Fruit fly (Drosophila melanogaster) whole organism, prepupa: ENCODE results near the gene CG42464.

Source experiments
- Blimp-1 ChIP-seq: fragments of 200-800 bp; sonication (Bioruptor generic); optimal IDR thresholded peaks from 3 replicates; lab custom pipeline; 2017; ENCODE audit warnings: missing biosample characterization, missing genetic modification characterization, mild to moderate bottlenecking, moderate library complexity, missing genetic modification reagents
- CG10669 ChIP-seq: fragments of 200-800 bp; sonication (Bioruptor generic); optimal IDR thresholded peaks from 3 replicates; lab custom pipeline; 2018; ENCODE audit warnings: missing biosample characterization, mild to moderate bottlenecking, missing genetic modification characterization, moderate library complexity
- CG11762 ChIP-seq: fragments of 200-800 bp; sonication (Bioruptor generic); optimal IDR thresholded peaks from 3 replicates; lab custom pipeline; 2016; ENCODE audit warnings: missing biosample characterization, missing genetic modification characterization; ENCODE audit not compliant: insufficient read depth
- CG11902 ChIP-seq: fragments of 200-800 bp; sonication (Bioruptor generic); optimal IDR thresholded peaks from 3 replicates; lab custom pipeline; 2016; ENCODE audit warnings: missing biosample characterization, missing genetic modification characterization
- CG16779 ChIP-seq: fragments of 200-800 bp; sonication (Bioruptor generic); optimal IDR thresholded peaks from 3 replicates; lab custom pipeline; 2017; ENCODE audit warnings: missing biosample characterization, mild to moderate bottlenecking, missing genetic modification characterization
- CG3032 ChIP-seq: fragments of 200-800 bp; optimal IDR thresholded peaks from 2 replicates; lab custom pipeline; 2019; ENCODE audit warnings: missing biosample characterization, mild to moderate bottlenecking, missing genetic modification characterization, moderate library complexity
- CG31627 ChIP-seq: fragments of 200-800 bp; sonication (Bioruptor generic); optimal IDR thresholded peaks from 3 replicates; lab custom pipeline; 2016; ENCODE audit warnings: missing biosample characterization, missing genetic modification characterization
- CG32006 ChIP-seq: fragments of 200-800 bp; sonication (Bioruptor generic); optimal IDR thresholded peaks from 3 replicates; lab custom pipeline; 2017; ENCODE audit warnings: missing biosample characterization, mild to moderate bottlenecking, missing genetic modification characterization
- CG4318 ChIP-seq: fragments of 200-800 bp; sonication (Bioruptor generic); optimal IDR thresholded peaks from 3 replicates; lab custom pipeline; 2017; ENCODE audit warnings: missing biosample characterization, mild to moderate bottlenecking, missing genetic modification characterization
- CG6276 ChIP-seq: fragments of 200-800 bp; sonication (Bioruptor generic); optimal IDR thresholded peaks from 2 replicates; lab custom pipeline; 2017; ENCODE audit warnings: missing biosample characterization, mild to moderate bottlenecking, missing genetic modification characterization
- CG6792 ChIP-seq: fragments of 200-800 bp; sonication (Bioruptor generic); optimal IDR thresholded peaks from 3 replicates; lab custom pipeline; 2016; ENCODE audit warnings: missing biosample characterization, missing genetic modification characterization
- CG6808 ChIP-seq: fragments of 200-800 bp; sonication (Bioruptor generic); optimal IDR thresholded peaks from 3 replicates; lab custom pipeline; 2017; ENCODE audit warnings: missing biosample characterization, missing genetic modification characterization, mild to moderate bottlenecking, moderate library complexity, missing genetic modification reagents
- CG8119 ChIP-seq: fragments of 200-800 bp; sonication (Bioruptor generic); IDR thresholded peaks from 3 replicates; pipeline ENCODE4 v1.3.6; 2022; ENCODE audit warnings: missing biosample characterization, missing genetic modification characterization
- CG8319 ChIP-seq: fragments of 200-800 bp; sonication (Bioruptor generic); optimal IDR thresholded peaks from 3 replicates; lab custom pipeline; 2016; ENCODE audit warnings: missing biosample characterization, missing genetic modification characterization
- CG8632 ChIP-seq: fragments of 200-800 bp; sonication (Bioruptor generic); optimal IDR thresholded peaks from 3 replicates; lab custom pipeline; 2016; ENCODE audit warnings: missing biosample characterization, missing genetic modification characterization
- CG9139 ChIP-seq: fragments of 200-800 bp; sonication (Bioruptor generic); optimal IDR thresholded peaks from 3 replicates; lab custom pipeline; 2017; ENCODE audit warnings: missing biosample characterization, mild to moderate bottlenecking, missing genetic modification characterization
- Eip75B ChIP-seq: fragments of 200-800 bp; sonication (Bioruptor generic); optimal IDR thresholded peaks from 3 replicates; lab custom pipeline; 2016; ENCODE audit warnings: missing biosample characterization, missing genetic modification characterization
- Eip78C ChIP-seq: fragments of 200-800 bp; sonication (Bioruptor generic); peaks from one replicate; lab custom pipeline; 2016; ENCODE audit warnings: missing biosample characterization, missing genetic modification characterization
- Ets21C ChIP-seq: fragments of 200-800 bp; sonication (Bioruptor generic); optimal IDR thresholded peaks from 3 replicates; lab custom pipeline; 2016; ENCODE audit warnings: missing biosample characterization, missing genetic modification characterization
- Hr39 ChIP-seq: fragments of 200-800 bp; sonication (Bioruptor generic); optimal IDR thresholded peaks from 2 replicates; lab custom pipeline; 2016; ENCODE audit warnings: missing biosample characterization, missing genetic modification characterization
- Lpt ChIP-seq: fragments of 200-800 bp; sonication (Bioruptor generic); optimal IDR thresholded peaks from 3 replicates; lab custom pipeline; 2016; ENCODE audit warnings: missing biosample characterization, missing genetic modification characterization
- Met ChIP-seq: fragments of 200-800 bp; sonication (Bioruptor generic); optimal IDR thresholded peaks from 3 replicates; lab custom pipeline; 2016; ENCODE audit warnings: missing biosample characterization, missing genetic modification characterization
- OdsH ChIP-seq: fragments of 200-800 bp; sonication (Bioruptor generic); optimal IDR thresholded peaks from 3 replicates; lab custom pipeline; 2016; ENCODE audit warnings: missing biosample characterization, missing genetic modification characterization
- Sox14 ChIP-seq: fragments of 200-800 bp; sonication (Bioruptor generic); optimal IDR thresholded peaks from 3 replicates; lab custom pipeline; 2016; ENCODE audit warnings: missing biosample characterization, missing genetic modification characterization
- Sox15 ChIP-seq: fragments of 200-800 bp; sonication (Bioruptor generic); optimal IDR thresholded peaks from 3 replicates; lab custom pipeline; 2016; ENCODE audit warnings: missing biosample characterization, missing genetic modification characterization
- dsx ChIP-seq: fragments of 200-800 bp; optimal IDR thresholded peaks from 3 replicates; lab custom pipeline; 2019; ENCODE audit warnings: missing biosample characterization, mild to moderate bottlenecking, missing genetic modification characterization, moderate library complexity; ENCODE audit not compliant: poor library complexity, severe bottlenecking
- eg ChIP-seq: fragments of 200-800 bp; sonication (Bioruptor generic); IDR thresholded peaks from 3 replicates; pipeline ENCODE4 v1.3.6; 2022; ENCODE audit warnings: missing biosample characterization, missing genetic modification characterization
- fkh ChIP-seq: fragments of 200-800 bp; sonication (Bioruptor generic); optimal IDR thresholded peaks from 3 replicates; lab custom pipeline; 2017; ENCODE audit warnings: missing biosample characterization, mild to moderate bottlenecking, missing genetic modification characterization, moderate library complexity
- pdm3 ChIP-seq: fragments of 200-800 bp; sonication (Bioruptor generic); optimal IDR thresholded peaks from 3 replicates; lab custom pipeline; 2016; ENCODE audit warnings: missing biosample characterization, missing genetic modification characterization
- salr ChIP-seq, 2 experiments: fragments of 200-800 bp; sonication (Bioruptor generic); optimal IDR thresholded peaks; 3 replicates each; lab custom pipeline; 2016 to 2018; ENCODE audit warnings: missing biosample characterization in 2 of 2, missing genetic modification characterization in 2 of 2, mild to moderate bottlenecking in 1 of 2
- spab ChIP-seq: fragments of 200-800 bp; sonication (Bioruptor generic); optimal IDR thresholded peaks from 2 replicates; lab custom pipeline; 2017; ENCODE audit warnings: missing biosample characterization, mild to moderate bottlenecking, missing genetic modification characterization, missing genetic modification reagents
- svp ChIP-seq: fragments of 200-800 bp; sonication (Bioruptor generic); peaks from one replicate; lab custom pipeline; 2016; ENCODE audit warnings: missing biosample characterization, missing genetic modification characterization
- topi ChIP-seq: fragments of 200-800 bp; sonication (Bioruptor generic); optimal IDR thresholded peaks from 3 replicates; lab custom pipeline; 2016; ENCODE audit warnings: missing biosample characterization, missing genetic modification characterization
- vri ChIP-seq: fragments of 200-800 bp; sonication (Bioruptor generic); optimal IDR thresholded peaks from 3 replicates; lab custom pipeline; 2016; ENCODE audit warnings: missing biosample characterization, mild to moderate bottlenecking, missing genetic modification characterization

The CG42464 gene

dm6 chr2L:3694920-3695319, 4.3 kb upstream of the CG42464 start, which contains the start of gene CG43165:
Gene CG43165 (minus strand): TSS chr2L:3695020.
- no peak for TF ChIP-seq Lpt (GFP tag; lab: Kevin White, UChicago)
- no peak for TF ChIP-seq CG4318 (GFP tag; lab: Kevin White, UChicago)
- TF ChIP-seq CG9139 (GFP tag; lab: Kevin White, UChicago): no peak
- no peak for TF ChIP-seq eg (GFP tag; lab: Robert Waterston, UW)
- no peak for TF ChIP-seq CG32006 (GFP tag; lab: Kevin White, UChicago)
- no peak for TF ChIP-seq CG8119
- TF ChIP-seq CG6808: no peak
- no peak for TF ChIP-seq Eip78C (GFP tag; lab: Kevin White, UChicago)
- TF ChIP-seq vri (GFP tag; lab: Kevin White, UChicago): no peak
- TF ChIP-seq Sox15 (GFP tag; lab: Kevin White, UChicago): no peak
- TF ChIP-seq CG6276 (GFP tag; lab: Kevin White, UChicago): no peak
- no peak for TF ChIP-seq fkh (GFP tag; lab: Kevin White, UChicago)
- no peak for TF ChIP-seq topi (GFP tag; lab: Kevin White, UChicago)
- no peak for TF ChIP-seq spab (GFP tag; lab: Kevin White, UChicago)
- no peak for TF ChIP-seq OdsH (GFP tag; lab: Kevin White, UChicago)
- no peak for TF ChIP-seq Blimp-1 (GFP tag; lab: Kevin White, UChicago)
- no peak for TF ChIP-seq CG11902 (GFP tag; lab: Kevin White, UChicago)

- no peak for TF ChIP-seq Sox14 (GFP tag; lab: Kevin White, UChicago)
- no peak for TF ChIP-seq Ets21C
- no peak for TF ChIP-seq CG11902 (GFP tag; lab: Kevin White, UChicago)
- TF ChIP-seq dsx (GFP tag; lab: Kevin White, UChicago): no peak
- TF ChIP-seq CG8319: no peak
- no peak for TF ChIP-seq pdm3 (GFP tag; lab: Kevin White, UChicago)
- TF ChIP-seq Met (GFP tag; lab: Kevin White, UChicago): no peak
- no peak for TF ChIP-seq CG6792
- TF ChIP-seq CG8119: no peak
- no peak for TF ChIP-seq CG31627 (GFP tag; lab: Kevin White, UChicago)
- peak; percentile 11 for TF ChIP-seq fkh (GFP tag; lab: Kevin White, UChicago)
- no peak for TF ChIP-seq CG11762 (GFP tag; lab: Kevin White, UChicago)
- TF ChIP-seq CG10669 (GFP tag; lab: Kevin White, UChicago): no peak
- no peak for TF ChIP-seq CG3032 (tag; lab: Kevin White, UChicago)
- peak; percentile 12 for TF ChIP-seq Eip78C (GFP tag; lab: Kevin White, UChicago)
- peak; percentile 83 for TF ChIP-seq svp
- TF ChIP-seq CG9139 (GFP tag; lab: Kevin White, UChicago): no peak
- no peak for TF ChIP-seq Hr39 (GFP tag; lab: Kevin White, UChicago)
- no peak for TF ChIP-seq vri (GFP tag; lab: Kevin White, UChicago)
- no peak for TF ChIP-seq Eip75B (GFP tag; lab: Kevin White, UChicago)
- TF ChIP-seq CG6276 (GFP tag; lab: Kevin White, UChicago): no peak
- TF ChIP-seq, all 60 proteins: peak for 3
Measured at dm6 chr2L:3695361-3695818, 3.9 kb upstream of the CG42464 start, which contains the start of gene CG16713. Gene CG16713 (minus strand): TSS chr2L:3695411.

dm6 chr2L:3696438-3696837, 2.8 kb upstream of the CG42464 start, which contains the start of gene IM33:
Gene IM33 (minus strand): TSS chr2L:3696658.
- TF ChIP-seq salr (GFP tag; optimal IDR thresholded peaks at IDR 0.05; lab: Kevin White, UChicago): no peak
- TF ChIP-seq Met (GFP tag; lab: Kevin White, UChicago): no peak
- TF ChIP-seq vri (GFP tag; lab: Kevin White, UChicago): no peak

- TF ChIP-seq svp (peak; percentile 33), CG16779 (tag; lab: Kevin White, UChicago) (no peak), CG8632 (GFP tag; lab: Kevin White, UChicago) (no peak)
Measured at dm6 chr2L:3697772-3698171, 1.5 kb upstream of the CG42464 start, which contains the start of gene CG3604. Gene CG3604 (minus strand): TSS chr2L:3697872.
